Fruit fly (Drosophila melanogaster) whole organism, pupa: ENCODE data around the gene DCP2.
A peak's percentile ranks its signal among the peaks of the same experiment; 100 is the strongest.

Experiments used
- CG10348 ChIP-seq: fragments of 200-800 bp; sonication (Bioruptor generic); IDR thresholded peaks from 2 replicates; pipeline ENCODE4 v1.3.6; 2022; ENCODE audit warnings: missing biosample characterization, missing genetic modification characterization
- CG12605 ChIP-seq: fragments of 200-800 bp; sonication (Bioruptor generic); IDR thresholded peaks from 2 replicates; pipeline ENCODE4 v1.3.6; 2022; ENCODE audit warnings: missing biosample characterization, missing genetic modification characterization
- CG13204 ChIP-seq: fragments of 200-800 bp; sonication (Bioruptor generic); optimal IDR thresholded peaks from 2 replicates; lab custom pipeline; 2018; ENCODE audit warnings: missing biosample characterization, mild to moderate bottlenecking, missing genetic modification characterization, moderate library complexity
- CG14655 ChIP-seq: fragments of 200-800 bp; sonication (Bioruptor generic); optimal IDR thresholded peaks from 3 replicates; lab custom pipeline; 2017; ENCODE audit warnings: mild to moderate bottlenecking, missing biosample characterization, missing genetic modification reagents, missing genetic modification characterization
- CG15710 ChIP-seq: fragments of 200-800 bp; sonication (Bioruptor generic); optimal IDR thresholded peaks from 2 replicates; lab custom pipeline; 2018; ENCODE audit warnings: missing biosample characterization, mild to moderate bottlenecking, missing genetic modification characterization, moderate library complexity
- CG17806 ChIP-seq: fragments of 200-800 bp; sonication (Bioruptor generic); optimal IDR thresholded peaks from 2 replicates; lab custom pipeline; 2018; ENCODE audit warnings: missing biosample characterization, mild to moderate bottlenecking, missing genetic modification characterization, moderate library complexity
- CG32121 ChIP-seq: fragments of 200-800 bp; sonication (Bioruptor generic); IDR thresholded peaks from 2 replicates; pipeline ENCODE4 v1.3.6; 2022; ENCODE audit warnings: missing biosample characterization, missing genetic modification characterization
- CG34367 ChIP-seq: fragments of 200-800 bp; sonication (Bioruptor generic); optimal IDR thresholded peaks from 2 replicates; lab custom pipeline; 2018; ENCODE audit warnings: missing biosample characterization, mild to moderate bottlenecking, missing genetic modification characterization
- CG4496 ChIP-seq: fragments of 200-800 bp; sonication (Bioruptor generic); IDR thresholded peaks from 3 replicates; pipeline ENCODE4 v1.3.6; 2022; ENCODE audit warnings: missing biosample characterization, missing genetic modification characterization
- CG8159 ChIP-seq: fragments of 200-800 bp; sonication (Bioruptor generic); optimal IDR thresholded peaks from 3 replicates; lab custom pipeline; 2018; ENCODE audit warnings: missing biosample characterization, mild to moderate bottlenecking, missing genetic modification characterization, moderate library complexity
- CG8301 ChIP-seq: fragments of 200-800 bp; sonication (Bioruptor generic); optimal IDR thresholded peaks from 2 replicates; lab custom pipeline; 2018; ENCODE audit warnings: missing biosample characterization, mild to moderate bottlenecking, missing genetic modification characterization
- CG9948 ChIP-seq: fragments of 200-800 bp; sonication (Bioruptor generic); optimal IDR thresholded peaks from 2 replicates; lab custom pipeline; 2018; ENCODE audit warnings: missing biosample characterization, mild to moderate bottlenecking, missing genetic modification characterization, moderate library complexity
- D1 ChIP-seq: fragments of 200-800 bp; sonication (Bioruptor generic); optimal IDR thresholded peaks from 2 replicates; lab custom pipeline; 2018; ENCODE audit warnings: missing biosample characterization, mild to moderate bottlenecking, missing genetic modification characterization, moderate library complexity
- EcR ChIP-seq: fragments of 200-800 bp; sonication (Bioruptor generic); optimal IDR thresholded peaks from 3 replicates; lab custom pipeline; 2019; ENCODE audit warnings: missing biosample characterization, missing genetic modification characterization, mild to moderate bottlenecking, moderate library complexity, missing genetic modification reagents
- Ets98B ChIP-seq: fragments of 200-800 bp; sonication (Bioruptor generic); IDR thresholded peaks from 2 replicates; pipeline ENCODE4 v1.3.6; 2022; ENCODE audit warnings: missing biosample characterization, missing genetic modification characterization
- Pif1A ChIP-seq: fragments of 200-800 bp; sonication (Bioruptor generic); optimal IDR thresholded peaks from 3 replicates; lab custom pipeline; 2016; ENCODE audit warnings: missing biosample characterization, missing genetic modification characterization
- Pif1B ChIP-seq: fragments of 200-800 bp; sonication (Bioruptor generic); optimal IDR thresholded peaks from 3 replicates; lab custom pipeline; 2016; ENCODE audit warnings: missing biosample characterization, missing genetic modification characterization
- Snoo ChIP-seq: fragments of 200-800 bp; sonication (Bioruptor generic); optimal IDR thresholded peaks from 3 replicates; lab custom pipeline; 2017; ENCODE audit warnings: missing biosample characterization, mild to moderate bottlenecking, missing genetic modification characterization, inconsistent platforms
- fd96Ca ChIP-seq: fragments of 200-800 bp; sonication (Bioruptor generic); IDR thresholded peaks from 3 replicates; pipeline ENCODE4 v1.3.6; 2022; ENCODE audit warnings: missing biosample characterization, missing genetic modification characterization
- gl ChIP-seq: fragments of 200-800 bp; sonication (Bioruptor generic); optimal IDR thresholded peaks from 2 replicates; lab custom pipeline; 2018; ENCODE audit warnings: missing biosample characterization, mild to moderate bottlenecking, missing genetic modification characterization
- rn ChIP-seq: fragments of 200-800 bp; sonication (Bioruptor generic); IDR thresholded peaks from 2 replicates; pipeline ENCODE4 v1.3.6; 2022; ENCODE audit warnings: missing biosample characterization, missing genetic modification characterization

The DCP2 gene

dm6 chr3L:15791072-15791471, 35.2 kb downstream of the DCP2 start:
- TF ChIP-seq gl (tag; lab: Kevin White, UChicago) (no peak), CG12605 (GFP tag; lab: Robert Waterston, UW) (no peak), Snoo (tag; lab: Kevin White, UChicago) (no peak), fd96Ca (no peak), CG14655 (GFP tag; lab: Kevin White, UChicago) (no peak), CG9948 (no peak), CG10348 (GFP tag; lab: Robert Waterston, UW) (no peak), D1 (tag; lab: Kevin White, UChicago) (no peak), CG15710 (tag; lab: Kevin White, UChicago) (no peak), CG4496 (GFP tag; lab: Robert Waterston, UW) (no peak), rn (GFP tag; lab: Robert Waterston, UW) (no peak), Pif1B (GFP tag; lab: Kevin White, UChicago) (no peak), EcR (no peak), Ets98B (no peak)

- TF ChIP-seq D1 (tag; lab: Kevin White, UChicago), result no peak
- no peak for TF ChIP-seq CG15710 (tag; lab: Kevin White, UChicago)
- TF ChIP-seq CG8159 (tag; lab: Kevin White, UChicago), result peak; percentile 36
- no peak for TF ChIP-seq CG32121 (GFP tag; lab: Robert Waterston, UW)
- no peak for TF ChIP-seq CG34367
- no peak for TF ChIP-seq gl (tag; lab: Kevin White, UChicago)
- TF ChIP-seq Pif1B (GFP tag; lab: Kevin White, UChicago), result no peak
- TF ChIP-seq fd96Ca, result no peak
- TF ChIP-seq Snoo (tag; lab: Kevin White, UChicago), result no peak
Measured at dm6 chr3L:15787406-15787805, 38.8 kb downstream of the DCP2 start.

dm6 chr3L:15785368-15785767, 40.9 kb downstream of the DCP2 start:
- TF ChIP-seq CG14655 (GFP tag; lab: Kevin White, UChicago), result no peak

dm6 chr3L:15778951-15779350, 47.3 kb downstream of the DCP2 start:
- TF ChIP-seq gl (tag; lab: Kevin White, UChicago) (no peak), CG13204 (GFP tag; lab: Kevin White, UChicago) (no peak), CG10348 (GFP tag; lab: Robert Waterston, UW) (no peak), Pif1B (GFP tag; lab: Kevin White, UChicago) (no peak), CG32121 (GFP tag; lab: Robert Waterston, UW) (no peak), CG8301 (no peak), Snoo (tag; lab: Kevin White, UChicago) (no peak), Pif1A (no peak), fd96Ca (no peak), CG12605 (GFP tag; lab: Robert Waterston, UW) (no peak), rn (GFP tag; lab: Robert Waterston, UW) (no peak)

- TF ChIP-seq CG8301 (no peak), CG9948 (no peak), CG17806 (tag; lab: Kevin White, UChicago) (no peak), CG8159 (tag; lab: Kevin White, UChicago) (no peak), CG32121 (GFP tag; lab: Robert Waterston, UW) (no peak), CG12605 (GFP tag; lab: Robert Waterston, UW) (no peak), CG10348 (GFP tag; lab: Robert Waterston, UW) (no peak), CG14655 (GFP tag; lab: Kevin White, UChicago) (no peak), Pif1B (GFP tag; lab: Kevin White, UChicago) (no peak), CG4496 (GFP tag; lab: Robert Waterston, UW) (no peak), EcR (no peak), fd96Ca (no peak), D1 (tag; lab: Kevin White, UChicago) (no peak), CG13204 (GFP tag; lab: Kevin White, UChicago) (no peak)
- TF ChIP-seq, all 21 proteins: peak for 0
Measured at dm6 chr3L:15777839-15778238, 48.4 kb downstream of the DCP2 start.

dm6 chr3L:15777383-15777782, 48.8 kb downstream of the DCP2 start:
- TF ChIP-seq Ets98B (no peak), CG17806 (tag; lab: Kevin White, UChicago) (no peak), EcR (no peak), CG8159 (tag; lab: Kevin White, UChicago) (no peak), Pif1A (no peak), Pif1B (GFP tag; lab: Kevin White, UChicago) (no peak), CG14655 (GFP tag; lab: Kevin White, UChicago) (no peak), Snoo (tag; lab: Kevin White, UChicago) (no peak), CG4496 (GFP tag; lab: Robert Waterston, UW) (no peak), CG12605 (GFP tag; lab: Robert Waterston, UW) (no peak), CG32121 (GFP tag; lab: Robert Waterston, UW) (no peak), CG8301 (no peak), CG10348 (GFP tag; lab: Robert Waterston, UW) (no peak), rn (GFP tag; lab: Robert Waterston, UW) (no peak), CG13204 (GFP tag; lab: Kevin White, UChicago) (no peak)

- TF ChIP-seq Ets98B (no peak), EcR (no peak), Pif1A (no peak), CG8301 (peak; percentile 7), CG9948 (peak; percentile 25), CG17806 (tag; lab: Kevin White, UChicago) (no peak), Pif1B (GFP tag; lab: Kevin White, UChicago) (no peak), CG14655 (GFP tag; lab: Kevin White, UChicago) (peak; percentile 50), CG12605 (GFP tag; lab: Robert Waterston, UW) (no peak), gl (tag; lab: Kevin White, UChicago) (no peak), CG8159 (tag; lab: Kevin White, UChicago) (peak; percentile 43)
Measured at dm6 chr3L:15775498-15775897, 50.7 kb downstream of the DCP2 start.
